Worm (Caenorhabditis elegans) whole organism, L3 larva: ENCODE results near the gene pccb-1.

Experiments used
- R02D3.7 ChIP-seq: fragments of 150-350 bp; optimal IDR thresholded peaks from 2 replicates; lab custom pipeline; 2014; ENCODE audit warnings: missing biosample characterization, missing genetic modification characterization
- ZK546.5 ChIP-seq: sonication (generic microtip); optimal IDR thresholded peaks from 2 replicates; lab custom pipeline; 2017; ENCODE audit warnings: missing biosample characterization, missing genetic modification characterization
- aly-2 ChIP-seq: fragments of 150-350 bp; optimal IDR thresholded peaks from 2 replicates; lab custom pipeline; 2014; ENCODE audit warnings: missing biosample characterization, missing genetic modification characterization
- ama-1 ChIP-seq: fragments of 150-350 bp; optimal IDR thresholded peaks from 2 replicates; lab custom pipeline; 2018
- ceh-16 ChIP-seq: sonication (generic microtip); optimal IDR thresholded peaks from 2 replicates; lab custom pipeline; 2017; ENCODE audit warnings: missing biosample characterization, missing genetic modification characterization
- ceh-28 ChIP-seq: fragments of 150-350 bp; optimal IDR thresholded peaks from 2 replicates; lab custom pipeline; 2014; ENCODE audit warnings: missing biosample characterization, missing genetic modification reagents, missing genetic modification characterization
- ceh-82 ChIP-seq: fragments of 150-350 bp; optimal IDR thresholded peaks from 2 replicates; lab custom pipeline; 2014; ENCODE audit warnings: missing biosample characterization, missing genetic modification characterization
- ceh-9 ChIP-seq: sonication (generic microtip); optimal IDR thresholded peaks from 2 replicates; lab custom pipeline; 2018; ENCODE audit warnings: missing biosample characterization, missing genetic modification characterization
- daf-12 ChIP-seq: fragments of 150-350 bp; optimal IDR thresholded peaks from 2 replicates; lab custom pipeline; 2014; ENCODE audit warnings: missing biosample characterization, missing genetic modification reagents, missing genetic modification characterization
- egl-27 ChIP-seq: sonication (generic microtip); optimal IDR thresholded peaks from 4 replicates; lab custom pipeline; 2017; ENCODE audit warnings: missing biosample characterization, missing genetic modification reagents, missing genetic modification characterization
- egl-5 ChIP-seq: fragments of 150-350 bp; optimal IDR thresholded peaks from 2 replicates; lab custom pipeline; 2017; ENCODE audit warnings: missing biosample characterization, missing genetic modification reagents, missing genetic modification characterization, inconsistent platforms
- elt-2 ChIP-seq: sonication (generic microtip); optimal IDR thresholded peaks from 2 replicates; lab custom pipeline; 2016; ENCODE audit warnings: missing genetic modification reagents, mild to moderate bottlenecking, missing genetic modification characterization, missing compliant biosample characterization
- elt-3 ChIP-seq, 3 experiments: fragments of 150-350 bp in 1 of 3; sonication (generic microtip) in 2 of 3; optimal IDR thresholded peaks; 2 replicates in 2 of 3; 4 replicates in 1 of 3; lab custom pipeline; 2014 to 2017; ENCODE audit warnings: missing biosample characterization in 3 of 3, missing genetic modification characterization in 3 of 3
- eor-1 ChIP-seq, 2 experiments: fragments of 150-350 bp; optimal IDR thresholded peaks; 2 replicates each; lab custom pipeline; 2014 to 2018; ENCODE audit warnings: missing biosample characterization in 2 of 2, missing genetic modification characterization in 2 of 2
- fkh-10 ChIP-seq: sonication (generic microtip); optimal IDR thresholded peaks from 2 replicates; lab custom pipeline; 2017; ENCODE audit warnings: missing biosample characterization, missing genetic modification reagents, missing genetic modification characterization
- fkh-2 ChIP-seq: fragments of 150-350 bp; optimal IDR thresholded peaks from 2 replicates; lab custom pipeline; 2014; ENCODE audit warnings: missing biosample characterization, missing genetic modification reagents, missing genetic modification characterization
- fos-1 ChIP-seq: fragments of 150-350 bp; optimal IDR thresholded peaks from 2 replicates; lab custom pipeline; 2014; ENCODE audit warnings: missing biosample characterization, missing genetic modification characterization
- hmg-11 ChIP-seq: sonication (generic microtip); optimal IDR thresholded peaks from 2 replicates; lab custom pipeline; 2016; ENCODE audit warnings: missing genetic modification characterization, missing compliant biosample characterization
- jun-1 ChIP-seq: fragments of 150-350 bp; optimal IDR thresholded peaks from 2 replicates; lab custom pipeline; 2014; ENCODE audit warnings: missing biosample characterization, missing genetic modification reagents, missing genetic modification characterization
- lin-15B ChIP-seq: fragments of 150-350 bp; optimal IDR thresholded peaks from 2 replicates; lab custom pipeline; 2014; ENCODE audit warnings: missing biosample characterization, missing genetic modification characterization
- lin-39 ChIP-seq: fragments of 150-350 bp; optimal IDR thresholded peaks from 2 replicates; lab custom pipeline; 2018; ENCODE audit warnings: missing biosample characterization, missing genetic modification reagents, missing genetic modification characterization
- lsy-12 ChIP-seq: sonication (generic microtip); optimal IDR thresholded peaks from 2 replicates; lab custom pipeline; 2016; ENCODE audit warnings: mild to moderate bottlenecking, missing genetic modification characterization, missing compliant biosample characterization
- mdl-1 ChIP-seq: fragments of 150-350 bp; optimal IDR thresholded peaks from 2 replicates; lab custom pipeline; 2014; ENCODE audit warnings: missing biosample characterization, missing genetic modification characterization
- mml-1 ChIP-seq: fragments of 150-350 bp; sonication (generic microtip); optimal IDR thresholded peaks from 3 replicates; lab custom pipeline; 2014; ENCODE audit warnings: missing biosample characterization, missing genetic modification characterization
- nfya-1 ChIP-seq: sonication (generic microtip); optimal IDR thresholded peaks from 2 replicates; lab custom pipeline; 2017; ENCODE audit warnings: missing genetic modification characterization, mild to moderate bottlenecking, missing compliant biosample characterization, antibody characterized with exemption, moderate library complexity; ENCODE audit not compliant: insufficient read depth
- nhr-12 ChIP-seq: fragments of 150-350 bp; optimal IDR thresholded peaks from 2 replicates; lab custom pipeline; 2014; ENCODE audit warnings: missing biosample characterization, missing genetic modification characterization
- nhr-23 ChIP-seq: fragments of 150-350 bp; optimal IDR thresholded peaks from 2 replicates; lab custom pipeline; 2014; ENCODE audit warnings: missing biosample characterization, missing genetic modification reagents, missing genetic modification characterization
- nhr-237 ChIP-seq: fragments of 150-350 bp; optimal IDR thresholded peaks from 2 replicates; lab custom pipeline; 2014; ENCODE audit warnings: missing biosample characterization, missing genetic modification characterization
- nhr-25 ChIP-seq: sonication (generic microtip); optimal IDR thresholded peaks from 2 replicates; lab custom pipeline; 2017; ENCODE audit warnings: missing biosample characterization, missing genetic modification characterization
- nhr-28 ChIP-seq: fragments of 150-350 bp; optimal IDR thresholded peaks from 2 replicates; lab custom pipeline; 2014; ENCODE audit warnings: missing biosample characterization, missing genetic modification characterization
- nhr-43 ChIP-seq: sonication (generic microtip); optimal IDR thresholded peaks from 2 replicates; lab custom pipeline; 2016; ENCODE audit warnings: mild to moderate bottlenecking, missing genetic modification characterization, missing compliant biosample characterization; ENCODE audit not compliant: poor library complexity, severe bottlenecking
- nhr-67 ChIP-seq: fragments of 150-350 bp; optimal IDR thresholded peaks from 2 replicates; lab custom pipeline; 2014; ENCODE audit warnings: missing biosample characterization, missing genetic modification characterization
- nhr-76 ChIP-seq: fragments of 150-350 bp; sonication (generic microtip); optimal IDR thresholded peaks from 5 replicates; lab custom pipeline; 2014; ENCODE audit warnings: missing biosample characterization, missing genetic modification characterization
- nhr-77 ChIP-seq: fragments of 150-350 bp; optimal IDR thresholded peaks from 2 replicates; lab custom pipeline; 2014; ENCODE audit warnings: missing biosample characterization, missing genetic modification characterization
- pha-4 ChIP-seq: fragments of 150-350 bp; optimal IDR thresholded peaks from 2 replicates; lab custom pipeline; 2014; ENCODE audit warnings: missing biosample characterization, missing genetic modification reagents, missing genetic modification characterization
- pqm-1 ChIP-seq: fragments of 150-350 bp; optimal IDR thresholded peaks from 2 replicates; lab custom pipeline; 2017; ENCODE audit warnings: missing biosample characterization, missing genetic modification characterization, inconsistent platforms
- sea-2 ChIP-seq: fragments of 150-350 bp; sonication (generic microtip); optimal IDR thresholded peaks from 4 replicates; lab custom pipeline; 2014; ENCODE audit warnings: missing biosample characterization, missing genetic modification reagents, missing genetic modification characterization
- skn-1 ChIP-seq: fragments of 150-350 bp; optimal IDR thresholded peaks from 2 replicates; lab custom pipeline; 2014; ENCODE audit warnings: missing biosample characterization, missing genetic modification characterization
- tbx-2 ChIP-seq: sonication (generic microtip); optimal IDR thresholded peaks from 2 replicates; lab custom pipeline; 2016; ENCODE audit warnings: mild to moderate bottlenecking, missing genetic modification characterization, missing compliant biosample characterization
- unc-39 ChIP-seq: sonication (generic microtip); optimal IDR thresholded peaks from 4 replicates; lab custom pipeline; 2017; ENCODE audit warnings: missing biosample characterization, missing genetic modification characterization
- unc-62 ChIP-seq: fragments of 150-350 bp; sonication (generic microtip); optimal IDR thresholded peaks from 4 replicates; lab custom pipeline; 2014; ENCODE audit warnings: missing biosample characterization, missing genetic modification reagents, missing genetic modification characterization
- zag-1 ChIP-seq: fragments of 150-350 bp; optimal IDR thresholded peaks from 2 replicates; lab custom pipeline; 2014; ENCODE audit warnings: missing biosample characterization, missing genetic modification characterization
- ztf-11 ChIP-seq: fragments of 150-350 bp; optimal IDR thresholded peaks from 2 replicates; lab custom pipeline; 2014; ENCODE audit warnings: missing biosample characterization, missing genetic modification characterization
- ztf-4 ChIP-seq: fragments of 150-350 bp; optimal IDR thresholded peaks from 2 replicates; lab custom pipeline; 2014; ENCODE audit warnings: missing biosample characterization, missing genetic modification characterization

pccb-1 gene

DNA sequence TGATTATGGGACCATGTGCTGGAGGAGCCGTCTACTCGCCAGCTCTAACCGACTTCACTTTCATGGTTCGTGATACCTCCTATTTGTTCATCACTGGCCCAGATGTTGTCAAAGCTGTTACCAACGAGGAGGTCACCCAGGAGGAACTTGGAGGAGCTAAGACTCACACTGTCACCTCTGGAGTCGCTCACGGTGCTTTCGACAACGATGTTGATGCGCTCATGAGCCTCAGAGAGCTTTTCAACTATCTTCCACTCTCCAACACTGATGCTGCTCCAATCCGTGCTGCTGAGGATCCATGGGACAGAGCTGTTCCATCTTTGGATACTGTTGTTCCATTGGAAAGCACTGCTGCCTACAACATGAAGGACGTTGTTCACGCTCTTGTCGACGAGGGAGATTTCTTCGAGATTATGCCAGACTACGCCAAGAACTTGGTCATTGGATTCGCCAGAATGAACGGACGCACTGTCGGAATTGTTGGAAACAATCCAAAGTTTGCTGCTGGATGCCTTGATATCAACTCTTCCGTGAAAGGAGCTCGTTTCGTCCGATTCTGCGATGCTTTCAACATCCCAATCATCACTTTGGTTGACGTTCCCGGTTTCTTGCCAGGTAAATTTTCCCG lies 1.9 kb downstream of the pccb-1 start:
- no peak for TF ChIP-seq elt-3 (tag; optimal IDR thresholded peaks at IDR 0.05; lab: Kevin White, UChicago)
- peak; percentile 33 for TF ChIP-seq ama-1 (lab: Kevin White, UChicago)

DNA sequence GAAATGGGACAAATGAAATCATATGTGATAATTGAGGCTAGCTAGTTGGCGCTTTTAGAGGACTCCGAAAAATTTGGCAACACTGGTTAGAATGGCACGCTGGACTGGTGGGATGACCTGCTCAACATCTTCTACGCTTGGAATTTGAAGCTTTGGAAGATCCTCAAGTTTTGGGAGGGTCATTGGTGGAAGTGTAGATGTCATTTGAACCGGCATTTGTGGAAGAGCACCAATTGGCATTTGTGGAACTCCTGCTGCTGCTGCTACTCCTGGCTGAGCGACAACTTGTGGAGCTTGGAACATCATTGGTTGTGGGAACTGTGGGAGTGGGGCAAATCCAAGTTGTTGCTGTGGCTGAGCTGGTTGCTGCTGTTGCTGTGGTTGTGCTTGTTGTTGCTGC lies 3.1 kb downstream of the pccb-1 start:
- TF ChIP-seq ztf-4 (tag; lab: Kevin White, UChicago) (no peak), skn-1 (no peak), sea-2 (no peak), ama-1 (lab: Kevin White, UChicago) (peak; percentile 84), nhr-77 (tag; lab: Kevin White, UChicago) (no peak), hmg-11 (tag; lab: Kevin White, UChicago) (no peak), elt-3 (tag; optimal IDR thresholded peaks at IDR 0.05; lab: Kevin White, UChicago) (peak in 1 of 3 experiments; percentile 20), fkh-10 (GFP tag; lab: Kevin White, UChicago) (no peak), lin-15B (tag; lab: Kevin White, UChicago) (no peak), egl-5 (no peak), lin-39 (tag; lab: Kevin White, UChicago) (no peak), lsy-12 (no peak)

DNA sequence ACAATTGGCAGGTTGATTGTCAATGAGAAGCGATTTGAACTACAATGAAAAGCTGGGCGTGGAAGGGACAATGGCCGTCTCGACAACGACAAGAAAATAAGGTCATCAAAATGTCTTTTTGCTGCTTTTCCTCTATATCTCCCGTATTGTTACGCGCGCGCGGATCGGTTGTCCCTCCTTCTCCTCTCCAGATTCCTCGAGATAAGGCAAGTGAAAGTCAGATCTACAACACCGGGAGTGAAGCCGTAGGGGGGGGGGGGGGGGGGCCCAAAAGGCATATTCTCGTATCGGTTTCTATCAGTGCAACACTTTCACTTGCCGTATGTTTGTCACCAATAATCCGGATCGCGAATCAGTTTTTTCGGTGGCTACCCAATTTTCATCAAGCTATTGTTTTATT lies 5.0 kb downstream of the pccb-1 start, which contains the start of gene wrt-2:
Gene wrt-2 (minus strand): TSS at position 46 of the 400 bp plus-strand sequence.
- TF ChIP-seq elt-3 (tag; optimal IDR thresholded peaks at IDR 0.05; lab: Kevin White, UChicago) (no peak), nhr-77 (tag; lab: Kevin White, UChicago) (no peak), hmg-11 (tag; lab: Kevin White, UChicago) (no peak)

DNA sequence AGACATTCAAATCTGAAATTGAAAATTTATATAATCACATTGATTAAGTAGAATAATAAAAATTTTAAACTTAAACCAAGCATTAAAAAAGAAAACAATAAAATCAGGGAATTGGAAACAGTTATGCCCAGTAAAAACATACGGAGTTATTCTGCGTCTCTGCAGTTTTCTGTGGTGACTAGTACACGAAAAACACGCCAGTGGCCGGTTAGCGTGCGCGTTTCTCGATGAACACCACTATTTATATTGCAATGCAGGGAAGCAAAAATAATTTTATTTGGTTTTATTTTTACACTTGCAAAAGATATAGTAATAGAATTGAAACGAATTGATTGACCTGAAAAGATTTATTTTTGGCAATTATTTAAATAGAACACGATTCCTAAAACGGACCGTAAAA lies 10.5 kb downstream of the pccb-1 start, which contains the start of gene sec-3:
Gene sec-3 (minus strand): TSS at position 21 of the 400 bp plus-strand sequence.
- peak; percentile 83 for TF ChIP-seq lin-39 (tag; lab: Kevin White, UChicago)
- TF ChIP-seq eor-1 (tag; optimal IDR thresholded peaks at IDR 0.05; lab: Kevin White, UChicago), result no peak
- peak; percentile 58 for TF ChIP-seq nhr-77 (tag; lab: Kevin White, UChicago)
- TF ChIP-seq fos-1 (tag; lab: Kevin White, UChicago), result peak; percentile 55
- peak; percentile 84 for TF ChIP-seq egl-5
- TF ChIP-seq zag-1, result no peak
- TF ChIP-seq aly-2 (tag; lab: Kevin White, UChicago), result peak; percentile 23
- peak; percentile 72 for TF ChIP-seq tbx-2
- TF ChIP-seq hmg-11 (tag; lab: Kevin White, UChicago), result peak; percentile 89
- TF ChIP-seq nhr-237 (tag; lab: Kevin White, UChicago), result no peak
- TF ChIP-seq ama-1 (lab: Kevin White, UChicago), result peak; percentile 59
- no peak for TF ChIP-seq ztf-11 (tag; lab: Kevin White, UChicago)
- TF ChIP-seq mml-1, result no peak
- TF ChIP-seq egl-27 (tag; lab: Kevin White, UChicago), result no peak
- TF ChIP-seq lsy-12, result peak; percentile 71
- TF ChIP-seq elt-2, result peak; percentile 81
- TF ChIP-seq ceh-9 (tag; lab: Kevin White, UChicago), result no peak
- peak; percentile 4 for TF ChIP-seq unc-62 (GFP tag; lab: Kevin White, UChicago)
- TF ChIP-seq nfya-1 (tag; lab: Kevin White, UChicago), result peak; percentile 85
- TF ChIP-seq nhr-25, result peak; percentile 82
- peak; percentile 84 for TF ChIP-seq nhr-43
- no peak for TF ChIP-seq nhr-28 (tag; lab: Kevin White, UChicago)
- TF ChIP-seq unc-39, result no peak
- peak; percentile 76 for TF ChIP-seq jun-1 (tag; lab: Kevin White, UChicago)
- TF ChIP-seq sea-2, result no peak
- peak; percentile 64 for TF ChIP-seq skn-1
- no peak for TF ChIP-seq ZK546.5 (tag; lab: Kevin White, UChicago)
- peak; percentile 97 for TF ChIP-seq pha-4 (tag; lab: Kevin White, UChicago)
- TF ChIP-seq fkh-2 (tag; lab: Kevin White, UChicago), result no peak
- peak; percentile 35 for TF ChIP-seq pqm-1 (tag; lab: Kevin White, UChicago)
- TF ChIP-seq nhr-23 (tag; lab: Kevin White, UChicago), result peak; percentile 92
- TF ChIP-seq lin-15B (tag; lab: Kevin White, UChicago), result peak; percentile 61
- no peak for TF ChIP-seq nhr-76 (tag; lab: Kevin White, UChicago)
- no peak for TF ChIP-seq elt-3 (tag; optimal IDR thresholded peaks at IDR 0.05; lab: Kevin White, UChicago)
- TF ChIP-seq ceh-28 (tag; lab: Kevin White, UChicago), result peak; percentile 66
- no peak for TF ChIP-seq nhr-12 (tag; lab: Kevin White, UChicago)
- no peak for TF ChIP-seq daf-12
- no peak for TF ChIP-seq mdl-1 (tag; lab: Kevin White, UChicago)
- no peak for TF ChIP-seq ceh-16 (tag; lab: Kevin White, UChicago)
- TF ChIP-seq nhr-67 (tag; lab: Kevin White, UChicago), result no peak
- peak; percentile 64 for TF ChIP-seq R02D3.7
- peak; percentile 70 for TF ChIP-seq ztf-4 (tag; lab: Kevin White, UChicago)
- TF ChIP-seq fkh-10 (GFP tag; lab: Kevin White, UChicago), result no peak
- TF ChIP-seq ceh-82 (tag; lab: Kevin White, UChicago), result peak; percentile 39
